Worm (Caenorhabditis elegans) whole organism, young adult: Measurements from ENCODE around the gene M03A1.8.

ENCODE experiments used
- F33H1.4 ChIP-seq: fragments of 200-800 bp; sonication (Bioruptor generic); IDR thresholded peaks from 2 replicates; pipeline ENCODE4 v1.3.6; 2022; ENCODE audit warnings: missing genetic modification reagents, missing genetic modification characterization, missing compliant biosample characterization
- F52B5.7 ChIP-seq: sonication (generic microtip); optimal IDR thresholded peaks from 2 replicates; lab custom pipeline; 2016; ENCODE audit warnings: mild to moderate bottlenecking, missing genetic modification characterization, missing compliant biosample characterization
- dpff-1 ChIP-seq: sonication (generic microtip); optimal IDR thresholded peaks from 2 replicates; lab custom pipeline; 2017; ENCODE audit warnings: mild to moderate bottlenecking, missing genetic modification characterization, missing compliant biosample characterization
- egrh-3 ChIP-seq: fragments of 200-800 bp; sonication (Bioruptor generic); IDR thresholded peaks from 2 replicates; pipeline ENCODE4 v1.3.6; 2022; ENCODE audit warnings: missing genetic modification reagents, missing genetic modification characterization, missing compliant biosample characterization
- ekl-4 ChIP-seq: fragments of 200-800 bp; sonication (Bioruptor generic); IDR thresholded peaks from 2 replicates; pipeline ENCODE4 v1.3.6; 2022; ENCODE audit warnings: missing genetic modification reagents, missing genetic modification characterization, missing compliant biosample characterization
- hsf-1 ChIP-seq: fragments of 200-800 bp; sonication (Bioruptor generic); IDR thresholded peaks from 2 replicates; pipeline ENCODE4 v1.3.6; 2022; ENCODE audit warnings: missing genetic modification reagents, missing genetic modification characterization, missing compliant biosample characterization
- nhr-27 ChIP-seq: fragments of 200-800 bp; sonication (Bioruptor generic); optimal IDR thresholded peaks from 2 replicates; lab custom pipeline; 2018; ENCODE audit warnings: mild to moderate bottlenecking, missing genetic modification characterization, moderate library complexity, missing compliant biosample characterization
- somi-1 ChIP-seq: fragments of 200-800 bp; sonication (Bioruptor generic); optimal IDR thresholded peaks from 2 replicates; lab custom pipeline; 2018; ENCODE audit warnings: mild to moderate bottlenecking, missing genetic modification characterization, missing compliant biosample characterization

DNA sequence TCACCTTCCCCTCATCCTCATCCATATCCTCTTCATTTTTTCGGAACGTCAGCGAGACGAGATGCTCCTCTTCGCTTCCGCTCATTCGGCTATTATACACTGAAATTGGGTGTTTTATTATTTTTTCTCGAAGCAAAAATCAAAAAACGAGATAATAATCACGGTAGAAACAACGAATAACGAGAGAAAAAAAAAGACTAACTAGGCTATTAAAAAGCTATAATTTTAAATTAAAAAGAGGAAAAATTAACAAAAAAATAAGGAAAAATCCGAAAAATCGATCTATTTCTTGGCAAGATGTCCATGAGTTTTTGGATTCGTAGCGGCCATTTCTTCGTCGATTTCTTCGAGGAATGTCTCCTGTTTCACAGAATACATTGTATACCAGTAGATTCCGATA is 41.1 kb downstream of the M03A1.8 start, which contains the start of gene ipla-1:
- TF ChIP-seq egrh-3 (GFP tag; lab: Robert Waterston, UW) (no peak), nhr-27 (no peak), dpff-1 (tag; lab: Kevin White, UChicago) (no peak), ekl-4 (no peak), F52B5.7 (tag; lab: Kevin White, UChicago) (no peak), somi-1 (GFP tag; lab: Kevin White, UChicago) (no peak), hsf-1 (GFP tag; lab: Robert Waterston, UW) (no peak), F33H1.4 (no peak)
